Fruit fly (Drosophila melanogaster) whole organism, embryonic: ENCODE results near the gene fzo.

Experiments
- Abd-B ChIP-seq: fragments of 200-800 bp; sonication (Bioruptor generic); optimal IDR thresholded peaks from 2 replicates; lab custom pipeline; 2018; ENCODE audit warnings: missing biosample characterization, mild to moderate bottlenecking, missing genetic modification characterization, moderate library complexity
- Aef1 ChIP-seq: fragments of 200-800 bp; sonication (Bioruptor generic); IDR thresholded peaks from 3 replicates; pipeline ENCODE4 v1.3.6; 2022; ENCODE audit warnings: missing biosample characterization, missing genetic modification characterization
- Bteb2 ChIP-seq: fragments of 200-800 bp; sonication (Bioruptor generic); optimal IDR thresholded peaks from 2 replicates; lab custom pipeline; 2016; ENCODE audit warnings: missing biosample characterization, missing genetic modification characterization
- CG1024 ChIP-seq: fragments of 200-800 bp; sonication (Bioruptor generic); IDR thresholded peaks from 2 replicates; pipeline ENCODE4 v1.3.6; 2022; ENCODE audit warnings: missing biosample characterization, missing genetic modification characterization
- CG10321 ChIP-seq: fragments of 200-800 bp; sonication (Bioruptor generic); IDR thresholded peaks from 2 replicates; pipeline ENCODE4 v1.3.6; 2022; ENCODE audit warnings: missing biosample characterization, missing genetic modification characterization
- CG11695 ChIP-seq: fragments of 200-800 bp; sonication (Bioruptor generic); IDR thresholded peaks from 3 replicates; pipeline ENCODE4 v1.3.6; 2022; ENCODE audit warnings: missing biosample characterization, missing genetic modification characterization
- CG14710 ChIP-seq: fragments of 200-800 bp; sonication (Bioruptor generic); optimal IDR thresholded peaks from 3 replicates; lab custom pipeline; 2019; ENCODE audit warnings: missing biosample characterization, mild to moderate bottlenecking, missing genetic modification characterization, moderate library complexity
- CG14860 ChIP-seq: fragments of 200-800 bp; sonication (Bioruptor generic); IDR thresholded peaks from 3 replicates; pipeline ENCODE4 v1.3.6; 2022; ENCODE audit warnings: missing biosample characterization, missing genetic modification characterization; ENCODE audit not compliant: partially characterized antibody
- CG15601 ChIP-seq: fragments of 200-800 bp; sonication (Bioruptor generic); optimal IDR thresholded peaks from 3 replicates; lab custom pipeline; 2019; ENCODE audit warnings: missing biosample characterization, mild to moderate bottlenecking, missing genetic modification characterization, moderate library complexity
- CG16779 ChIP-seq: fragments of 200-800 bp; sonication (Bioruptor generic); IDR thresholded peaks from 2 replicates; pipeline ENCODE4 v1.3.6; 2022; ENCODE audit warnings: missing biosample characterization, missing genetic modification characterization
- CG18262 ChIP-seq: fragments of 200-800 bp; optimal IDR thresholded peaks from 3 replicates; lab custom pipeline; 2019; ENCODE audit warnings: missing biosample characterization, mild to moderate bottlenecking, missing genetic modification characterization, moderate library complexity
- CG18619 ChIP-seq: fragments of 200-800 bp; sonication (Bioruptor generic); optimal IDR thresholded peaks from 3 replicates; lab custom pipeline; 2017; ENCODE audit warnings: missing biosample characterization, mild to moderate bottlenecking, missing genetic modification characterization
- CG2712 ChIP-seq: fragments of 200-800 bp; optimal IDR thresholded peaks from 3 replicates; lab custom pipeline; 2019; ENCODE audit warnings: missing biosample characterization, mild to moderate bottlenecking, missing genetic modification characterization, moderate library complexity
- CG3065 ChIP-seq: fragments of 200-800 bp; sonication (Bioruptor generic); optimal IDR thresholded peaks from 2 replicates; lab custom pipeline; 2016; ENCODE audit warnings: missing biosample characterization, missing genetic modification characterization
- CG33213 ChIP-seq: fragments of 200-800 bp; sonication (Bioruptor generic); optimal IDR thresholded peaks from 3 replicates; lab custom pipeline; 2016; ENCODE audit warnings: missing biosample characterization, missing genetic modification characterization
- CG6854 ChIP-seq: fragments of 200-800 bp; sonication (Bioruptor generic); optimal IDR thresholded peaks from 3 replicates; lab custom pipeline; 2017; ENCODE audit warnings: missing biosample characterization, mild to moderate bottlenecking, missing genetic modification characterization
- CG8089 ChIP-seq: fragments of 200-800 bp; sonication (Bioruptor generic); optimal IDR thresholded peaks from 3 replicates; lab custom pipeline; 2016; ENCODE audit warnings: missing biosample characterization, missing genetic modification characterization
- CG8944 ChIP-seq: fragments of 200-800 bp; sonication (Bioruptor generic); optimal IDR thresholded peaks from 3 replicates; lab custom pipeline; 2016; ENCODE audit warnings: missing biosample characterization, missing genetic modification characterization
- Dad ChIP-seq: fragments of 200-800 bp; sonication (Bioruptor generic); optimal IDR thresholded peaks from 3 replicates; lab custom pipeline; 2016; ENCODE audit warnings: missing biosample characterization, missing genetic modification characterization
- Dek ChIP-seq: fragments of 200-800 bp; sonication (Bioruptor generic); optimal IDR thresholded peaks from 3 replicates; lab custom pipeline; 2019; ENCODE audit warnings: missing biosample characterization, mild to moderate bottlenecking, missing genetic modification characterization, moderate library complexity
- Dref ChIP-seq: fragments of 200-800 bp; sonication (Bioruptor generic); IDR thresholded peaks from 2 replicates; pipeline ENCODE4 v1.3.6; 2022; ENCODE audit warnings: missing biosample characterization, missing genetic modification characterization
- ERR ChIP-seq: fragments of 200-800 bp; sonication (Bioruptor generic); optimal IDR thresholded peaks from 2 replicates; lab custom pipeline; 2016; ENCODE audit warnings: missing biosample characterization, missing genetic modification characterization
- Ets65A ChIP-seq: fragments of 200-800 bp; sonication (Bioruptor generic); peaks from one replicate; lab custom pipeline; 2016; ENCODE audit warnings: missing biosample characterization, missing genetic modification characterization
- Fer3 ChIP-seq: fragments of 200-800 bp; sonication (Bioruptor generic); optimal IDR thresholded peaks from 2 replicates; lab custom pipeline; 2018; ENCODE audit warnings: missing biosample characterization, mild to moderate bottlenecking, missing genetic modification characterization, moderate library complexity
- GATAe ChIP-seq: fragments of 200-800 bp; sonication (Bioruptor generic); conservative IDR thresholded peaks from 2 replicates; pipeline ENCODE4 v1.3.6; 2022; ENCODE audit warnings: missing biosample characterization, missing genetic modification characterization
- H15 ChIP-seq: fragments of 200-800 bp; sonication (Bioruptor generic); IDR thresholded peaks from 3 replicates; pipeline ENCODE4 v1.3.6; 2022; ENCODE audit warnings: missing biosample characterization, missing genetic modification characterization
- HLH4C ChIP-seq: fragments of 200-800 bp; sonication (Bioruptor generic); IDR thresholded peaks from 3 replicates; pipeline ENCODE4 v1.3.6; 2022; ENCODE audit warnings: missing biosample characterization, missing genetic modification characterization; ENCODE audit not compliant: partially characterized antibody
- HmgZ ChIP-seq: fragments of 200-800 bp; sonication (Bioruptor generic); optimal IDR thresholded peaks from 2 replicates; lab custom pipeline; 2018; ENCODE audit warnings: missing biosample characterization, mild to moderate bottlenecking, missing genetic modification characterization
- Hmr ChIP-seq: fragments of 200-800 bp; sonication (Bioruptor generic); optimal IDR thresholded peaks from 3 replicates; lab custom pipeline; 2017; ENCODE audit warnings: mild to moderate bottlenecking, missing biosample characterization, missing genetic modification reagents, missing genetic modification characterization
- NfI ChIP-seq: fragments of 200-800 bp; sonication (Bioruptor generic); optimal IDR thresholded peaks from 3 replicates; lab custom pipeline; 2018; ENCODE audit warnings: missing biosample characterization, mild to moderate bottlenecking, missing genetic modification characterization, moderate library complexity
- Sin3A ChIP-seq: fragments of >200 bp; optimal IDR thresholded peaks from 2 replicates; lab custom pipeline; 2018
- Sry-δ ChIP-seq: fragments of 200-800 bp; sonication (Bioruptor generic); optimal IDR thresholded peaks from 2 replicates; lab custom pipeline; 2016; ENCODE audit warnings: missing biosample characterization, missing genetic modification characterization
- Trl ChIP-seq, 3 experiments: fragments of >200 bp in 2 of 3; fragments of 200-800 bp in 1 of 3; sonication (Bioruptor generic) in 1 of 3; optimal IDR thresholded peaks; 2 replicates in 1 of 3; 3 replicates in 2 of 3; lab custom pipeline; 2016 to 2017; ENCODE audit warnings: missing biosample characterization in 1 of 3, missing genetic modification characterization in 1 of 3
- Xbp1 ChIP-seq: fragments of 200-800 bp; sonication (Bioruptor generic); optimal IDR thresholded peaks from 3 replicates; lab custom pipeline; 2016; ENCODE audit warnings: missing biosample characterization, mild to moderate bottlenecking, missing genetic modification characterization
- abd-A ChIP-seq: fragments of 200-800 bp; sonication (Bioruptor generic); optimal IDR thresholded peaks from 3 replicates; lab custom pipeline; 2019; ENCODE audit warnings: missing biosample characterization, mild to moderate bottlenecking, missing genetic modification characterization, moderate library complexity
- al ChIP-seq: fragments of 200-800 bp; sonication (Bioruptor generic); IDR thresholded peaks from 2 replicates; pipeline ENCODE4 v1.3.6; 2022; ENCODE audit warnings: missing biosample characterization, missing genetic modification characterization
- ap ChIP-seq: fragments of 200-800 bp; sonication (Bioruptor generic); IDR thresholded peaks from 2 replicates; pipeline ENCODE4 v1.3.6; 2022; ENCODE audit warnings: missing biosample characterization, missing genetic modification characterization
- bbx ChIP-seq: fragments of 200-800 bp; sonication (Bioruptor generic); IDR thresholded peaks from 2 replicates; pipeline ENCODE4 v1.3.6; 2022; ENCODE audit warnings: missing biosample characterization, missing genetic modification characterization; ENCODE audit not compliant: partially characterized antibody
- cad ChIP-seq: fragments of >200 bp; optimal IDR thresholded peaks from 2 replicates; lab custom pipeline; 2017; ENCODE audit warnings: missing biosample characterization, missing genetic modification characterization
- eyg ChIP-seq: fragments of 200-800 bp; sonication (Bioruptor generic); optimal IDR thresholded peaks from 3 replicates; lab custom pipeline; 2016; ENCODE audit warnings: missing biosample characterization, missing genetic modification characterization
- fd64A ChIP-seq: fragments of 200-800 bp; sonication (Bioruptor generic); optimal IDR thresholded peaks from 3 replicates; lab custom pipeline; 2018; ENCODE audit warnings: missing biosample characterization, mild to moderate bottlenecking, missing genetic modification characterization
- fu2 ChIP-seq: fragments of 200-800 bp; sonication (Bioruptor generic); optimal IDR thresholded peaks from 2 replicates; lab custom pipeline; 2016; ENCODE audit warnings: missing biosample characterization, missing genetic modification characterization
- grau ChIP-seq: fragments of 200-800 bp; optimal IDR thresholded peaks from 3 replicates; lab custom pipeline; 2019; ENCODE audit warnings: missing biosample characterization, mild to moderate bottlenecking, missing genetic modification characterization, moderate library complexity
- gsb ChIP-seq: fragments of 200-800 bp; sonication (Bioruptor generic); IDR thresholded peaks from 2 replicates; pipeline ENCODE4 v1.3.6; 2022; ENCODE audit warnings: missing biosample characterization, missing genetic modification characterization
- hbn ChIP-seq: fragments of 200-800 bp; sonication (Bioruptor generic); IDR thresholded peaks from 2 replicates; pipeline ENCODE4 v1.3.6; 2022; ENCODE audit warnings: missing biosample characterization, missing genetic modification characterization; ENCODE audit not compliant: partially characterized antibody
- hth ChIP-seq: fragments of >200 bp; optimal IDR thresholded peaks from 2 replicates; lab custom pipeline; 2017; ENCODE audit warnings: inconsistent platforms
- ind ChIP-seq: fragments of 200-800 bp; sonication (Bioruptor generic); optimal IDR thresholded peaks from 3 replicates; lab custom pipeline; 2016; ENCODE audit warnings: missing biosample characterization, missing genetic modification characterization
- nau ChIP-seq: fragments of 200-800 bp; sonication (Bioruptor generic); optimal IDR thresholded peaks from 3 replicates; lab custom pipeline; 2017; ENCODE audit warnings: missing biosample characterization, mild to moderate bottlenecking, missing genetic modification characterization, missing genetic modification reagents
- pb ChIP-seq: fragments of 200-800 bp; sonication (Bioruptor generic); optimal IDR thresholded peaks from 3 replicates; lab custom pipeline; 2016; ENCODE audit warnings: missing biosample characterization, missing genetic modification characterization
- salm ChIP-seq: fragments of 200-800 bp; sonication (Bioruptor generic); optimal IDR thresholded peaks from 2 replicates; lab custom pipeline; 2018; ENCODE audit warnings: missing biosample characterization, mild to moderate bottlenecking, missing genetic modification characterization
- sens-2 ChIP-seq: fragments of 200-800 bp; sonication (Bioruptor generic); IDR thresholded peaks from 2 replicates; pipeline ENCODE4 v1.3.6; 2022; ENCODE audit warnings: missing biosample characterization, missing genetic modification characterization
- vvl ChIP-seq: fragments of 200-800 bp; sonication (Bioruptor generic); IDR thresholded peaks from 2 replicates; pipeline ENCODE4 v1.3.6; 2022; ENCODE audit warnings: missing biosample characterization, missing genetic modification characterization

The fzo gene

DNA sequence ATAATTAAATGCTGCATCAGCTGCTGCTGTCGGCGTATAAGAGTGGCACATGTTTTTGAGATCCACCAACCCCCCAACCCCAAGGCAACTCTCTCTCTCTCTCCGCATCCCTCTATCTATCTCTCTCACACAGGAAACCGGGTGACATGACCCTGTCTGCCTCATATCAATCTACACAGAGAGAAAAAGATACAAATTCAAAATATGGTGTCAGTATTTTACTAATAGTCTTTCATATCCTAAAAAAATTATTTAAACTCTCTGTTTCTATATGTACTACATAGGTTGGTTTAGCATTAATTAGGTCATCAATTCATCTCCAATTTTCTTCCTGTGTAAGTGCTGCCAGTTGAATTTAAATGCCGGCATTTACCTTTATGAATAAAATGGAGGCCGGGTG, 28.5 kb downstream of the fzo start (continued):
- TF ChIP-seq fu2 (GFP tag; lab: Kevin White, UChicago), result peak; percentile 78
- peak; percentile 61 for TF ChIP-seq CG10321
- no peak for TF ChIP-seq bbx (GFP tag; lab: Robert Waterston, UW)
- TF ChIP-seq Sry-δ (GFP tag; lab: Kevin White, UChicago), result peak; percentile 59
- TF ChIP-seq HLH4C (GFP tag; lab: Robert Waterston, UW), result no peak
- TF ChIP-seq H15, result peak; percentile 92
- peak; percentile 57 to 77 for TF ChIP-seq Trl (optimal IDR thresholded peaks at IDR 0.05; lab: Kevin White, UChicago)
- TF ChIP-seq Trl (GFP tag; optimal IDR thresholded peaks at IDR 0.05; lab: Kevin White, UChicago), result peak; percentile 88
- peak; percentile 20 for TF ChIP-seq CG6854 (GFP tag; lab: Kevin White, UChicago)
- peak; percentile 91 for TF ChIP-seq CG15601
- peak; percentile 97 for TF ChIP-seq CG2712 (tag; lab: Kevin White, UChicago)
- peak; percentile 75; the same call in 1 of the 2 replicates for TF ChIP-seq gsb
- no peak for TF ChIP-seq CG14860 (GFP tag; lab: Robert Waterston, UW)
- TF ChIP-seq grau (tag; lab: Kevin White, UChicago), result peak; percentile 90
- TF ChIP-seq pb, result peak; percentile 72
- TF ChIP-seq vvl (GFP tag; lab: Robert Waterston, UW), result peak; percentile 98
- TF ChIP-seq CG1024 (GFP tag; lab: Robert Waterston, UW), result peak; percentile 80
- TF ChIP-seq Dad (GFP tag; lab: Kevin White, UChicago), result peak; percentile 74
- peak; percentile 93 for TF ChIP-seq CG14710 (tag; lab: Kevin White, UChicago)
- no peak for TF ChIP-seq cad (GFP tag; lab: Kevin White, UChicago)
- peak; percentile 86 for TF ChIP-seq Aef1 (GFP tag; lab: Robert Waterston, UW)
- TF ChIP-seq Ets65A (GFP tag; lab: Kevin White, UChicago), result peak; percentile 97
- TF ChIP-seq salm (tag; lab: Kevin White, UChicago), result peak; percentile 86
- no peak for TF ChIP-seq Sin3A (lab: Kevin White, UChicago)
- peak; percentile 83 for TF ChIP-seq HmgZ
- TF ChIP-seq Abd-B, result peak; percentile 88
- peak; percentile 78 for TF ChIP-seq Dek (tag; lab: Kevin White, UChicago)
- peak; percentile 85 for TF ChIP-seq CG11695 (GFP tag; lab: Robert Waterston, UW)
- peak; percentile 70; the same call in 1 of the 2 replicates for TF ChIP-seq CG16779 (GFP tag; lab: Robert Waterston, UW)
- TF ChIP-seq abd-A (tag; lab: Kevin White, UChicago), result no peak
- TF ChIP-seq ap (GFP tag; lab: Robert Waterston, UW), result peak; percentile 86
- peak; percentile 93 for TF ChIP-seq ind (GFP tag; lab: Kevin White, UChicago)
- peak; percentile 73 for TF ChIP-seq Bteb2
- peak; percentile 93 for TF ChIP-seq CG18262 (tag; lab: Kevin White, UChicago)
- peak; percentile 83 for TF ChIP-seq ERR
- peak; percentile 77 for TF ChIP-seq CG18619 (GFP tag; lab: Kevin White, UChicago)
- TF ChIP-seq hth (lab: Kevin White, UChicago), result no peak
- peak; percentile 79 for TF ChIP-seq sens-2
- TF ChIP-seq eyg (GFP tag; lab: Kevin White, UChicago), result peak; percentile 69
- TF ChIP-seq CG3065 (GFP tag; lab: Kevin White, UChicago), result peak; percentile 85
- peak; percentile 88 for TF ChIP-seq Fer3 (tag; lab: Kevin White, UChicago)
- TF ChIP-seq Dref (GFP tag; lab: Robert Waterston, UW), result no peak
- TF ChIP-seq NfI, result peak; percentile 83
- TF ChIP-seq CG8944 (GFP tag; lab: Kevin White, UChicago), result peak; percentile 86
- peak; percentile 82 for TF ChIP-seq fd64A (GFP tag; lab: Kevin White, UChicago)
- peak; percentile 84 for TF ChIP-seq CG33213 (GFP tag; lab: Kevin White, UChicago)
- TF ChIP-seq GATAe (GFP tag; lab: Robert Waterston, UW), result no peak
- TF ChIP-seq Hmr (GFP tag; lab: Kevin White, UChicago), result peak; percentile 70
- TF ChIP-seq CG8089 (GFP tag; lab: Kevin White, UChicago), result peak; percentile 87
- peak; percentile 92 for TF ChIP-seq Xbp1 (GFP tag; lab: Kevin White, UChicago)
- no peak for TF ChIP-seq hbn (GFP tag; lab: Robert Waterston, UW)
- peak; percentile 87 for TF ChIP-seq nau (GFP tag; lab: Kevin White, UChicago)
- peak; percentile 64 for TF ChIP-seq al (GFP tag; lab: Robert Waterston, UW)
